Fruit fly (Drosophila melanogaster): ENCODE results near the gene CG42750.

Gene CG42750

dm6 chr2L:18305057-18305829 is 29.7 kb upstream of the CG42750 start:
- TF ChIP-seq usp (GFP tag; optimal IDR thresholded peaks at IDR 0.05) (no peak), pan (optimal IDR thresholded peaks at IDR 0.05) (no peak), Dll (optimal IDR thresholded peaks at IDR 0.05) (no peak), EcR (GFP tag; optimal IDR thresholded peaks at IDR 0.05) (no peak), CG8478 (optimal IDR thresholded peaks at IDR 0.05) (no peak), psq (optimal IDR thresholded peaks at IDR 0.05) (no peak)

DNA sequence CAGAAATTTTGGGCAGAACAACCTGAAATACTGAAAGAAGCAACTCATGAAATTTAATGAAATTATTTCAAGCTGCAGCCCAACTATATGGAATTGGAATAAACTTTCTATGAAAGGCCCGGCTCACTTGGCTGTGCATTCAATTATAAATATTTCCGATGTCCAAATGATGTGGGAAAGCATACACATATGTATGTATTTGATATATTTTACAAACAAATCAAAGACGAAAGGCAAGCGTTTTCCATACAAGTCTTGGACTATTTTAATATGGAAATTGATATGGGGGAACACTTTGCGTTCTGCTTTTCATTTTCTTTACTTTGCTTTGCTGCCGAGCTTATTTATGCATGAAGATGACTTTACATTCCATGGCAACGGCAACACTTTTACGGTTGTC is 28.9 kb upstream of the CG42750 start:
- TF ChIP-seq usp (GFP tag; optimal IDR thresholded peaks at IDR 0.05) = no peak
- TF ChIP-seq psq (optimal IDR thresholded peaks at IDR 0.05) = no peak
- no peak for TF ChIP-seq pan (optimal IDR thresholded peaks at IDR 0.05)
- TF ChIP-seq CG8478 (optimal IDR thresholded peaks at IDR 0.05) = no peak
- TF ChIP-seq Dll (optimal IDR thresholded peaks at IDR 0.05) = no peak
- TF ChIP-seq EcR (GFP tag; optimal IDR thresholded peaks at IDR 0.05) = no peak

- no peak for TF ChIP-seq pan (optimal IDR thresholded peaks at IDR 0.05)
- TF ChIP-seq EcR (GFP tag; optimal IDR thresholded peaks at IDR 0.05) = no peak
- no peak for TF ChIP-seq Dll (optimal IDR thresholded peaks at IDR 0.05)
- TF ChIP-seq CG8478 (optimal IDR thresholded peaks at IDR 0.05) = no peak
- TF ChIP-seq psq (optimal IDR thresholded peaks at IDR 0.05) = no peak
- TF ChIP-seq usp (GFP tag; optimal IDR thresholded peaks at IDR 0.05) = no peak
Measured at dm6 chr2L:18302780-18303179, 27.2 kb upstream of the CG42750 start.

DNA sequence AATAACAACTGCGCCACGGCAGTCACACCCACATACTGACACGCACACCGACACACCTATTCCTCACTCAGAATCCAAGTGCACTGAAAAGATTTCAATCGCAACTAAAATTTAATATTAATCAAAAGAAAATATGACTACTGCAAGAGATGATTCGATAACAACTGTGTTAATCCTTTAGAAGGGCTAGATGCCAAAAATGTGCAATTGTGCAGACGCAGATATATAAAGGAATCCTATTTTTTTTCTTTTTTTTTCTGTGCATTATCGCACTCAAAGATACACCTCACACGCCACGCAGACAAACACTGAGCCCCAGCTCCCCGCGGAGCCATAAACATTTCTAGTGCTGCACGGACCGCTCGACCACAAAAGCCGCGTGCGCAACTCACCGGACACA is 23.0 kb upstream of the CG42750 start:
- TF ChIP-seq psq (optimal IDR thresholded peaks at IDR 0.05) (no peak), CG8478 (optimal IDR thresholded peaks at IDR 0.05) (no peak), Dll (optimal IDR thresholded peaks at IDR 0.05) (no peak), pan (optimal IDR thresholded peaks at IDR 0.05) (no peak), usp (GFP tag; optimal IDR thresholded peaks at IDR 0.05) (no peak), EcR (GFP tag; optimal IDR thresholded peaks at IDR 0.05) (no peak)

- TF ChIP-seq EcR (GFP tag; optimal IDR thresholded peaks at IDR 0.05) = no peak
- no peak for TF ChIP-seq psq (optimal IDR thresholded peaks at IDR 0.05)
- TF ChIP-seq CG8478 (optimal IDR thresholded peaks at IDR 0.05) = no peak
- TF ChIP-seq pan (optimal IDR thresholded peaks at IDR 0.05) = no peak
- TF ChIP-seq usp (GFP tag; optimal IDR thresholded peaks at IDR 0.05) = no peak
- no peak for TF ChIP-seq Dll (optimal IDR thresholded peaks at IDR 0.05)
Measured at dm6 chr2L:18294421-18294890, 18.9 kb upstream of the CG42750 start, which contains the start of gene CG5790. Gene CG5790 (plus strand): TSS chr2L:18294840.

DNA sequence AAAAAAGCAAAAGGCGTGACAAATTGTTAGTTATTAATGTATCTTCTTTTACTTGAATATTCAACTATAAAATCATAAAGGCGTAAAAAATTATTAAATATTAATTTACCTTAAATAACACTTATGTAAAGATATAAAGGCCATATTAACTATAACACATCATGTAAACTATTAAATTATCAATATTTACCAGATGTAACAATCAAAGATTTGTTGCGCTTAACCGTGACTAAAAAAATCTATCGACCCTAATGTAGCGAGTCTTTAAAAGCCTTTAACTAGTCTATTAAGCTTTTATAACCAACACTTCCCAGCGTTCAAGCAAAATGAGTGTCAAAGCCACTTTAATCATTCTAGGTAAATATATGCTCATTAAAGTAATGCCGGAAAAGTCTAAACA is 16.7 kb upstream of the CG42750 start, which contains the start of gene Sfp36F:
Gene Sfp36F (plus strand): TSS at position 301 of the 400 bp plus-strand sequence.
- no peak for TF ChIP-seq usp (GFP tag; optimal IDR thresholded peaks at IDR 0.05)
- TF ChIP-seq CG8478 (optimal IDR thresholded peaks at IDR 0.05) = no peak
- TF ChIP-seq pan (optimal IDR thresholded peaks at IDR 0.05) = no peak
- no peak for TF ChIP-seq Dll (optimal IDR thresholded peaks at IDR 0.05)
- no peak for TF ChIP-seq EcR (GFP tag; optimal IDR thresholded peaks at IDR 0.05)
- TF ChIP-seq psq (optimal IDR thresholded peaks at IDR 0.05) = no peak

DNA sequence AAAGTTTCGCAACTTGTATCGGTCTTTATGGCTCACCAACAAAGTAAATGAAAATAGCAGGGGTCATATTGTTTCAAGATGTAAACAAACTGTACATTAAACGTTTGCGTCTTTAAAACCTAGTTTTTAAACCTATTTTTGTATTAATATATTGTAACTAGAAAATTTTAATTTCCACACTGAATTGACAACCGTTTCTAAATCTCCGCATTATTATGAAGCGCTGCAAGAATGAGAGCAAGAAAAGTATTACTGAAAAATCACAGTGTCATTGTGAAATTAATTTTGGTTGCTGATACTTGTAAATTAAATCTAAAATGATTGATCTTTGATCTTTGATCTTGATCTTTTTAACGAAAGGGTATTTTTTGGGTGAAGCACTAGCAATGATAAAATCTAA is 15.8 kb upstream of the CG42750 start, which contains the start of gene CG43362:
Gene CG43362 (minus strand): TSS at position 101 of the 400 bp plus-strand sequence.
- no peak for TF ChIP-seq EcR (GFP tag; optimal IDR thresholded peaks at IDR 0.05)
- TF ChIP-seq usp (GFP tag; optimal IDR thresholded peaks at IDR 0.05) = no peak
- TF ChIP-seq CG8478 (optimal IDR thresholded peaks at IDR 0.05) = no peak
- no peak for TF ChIP-seq psq (optimal IDR thresholded peaks at IDR 0.05)
- TF ChIP-seq pan (optimal IDR thresholded peaks at IDR 0.05) = no peak
- TF ChIP-seq Dll (optimal IDR thresholded peaks at IDR 0.05) = no peak

DNA sequence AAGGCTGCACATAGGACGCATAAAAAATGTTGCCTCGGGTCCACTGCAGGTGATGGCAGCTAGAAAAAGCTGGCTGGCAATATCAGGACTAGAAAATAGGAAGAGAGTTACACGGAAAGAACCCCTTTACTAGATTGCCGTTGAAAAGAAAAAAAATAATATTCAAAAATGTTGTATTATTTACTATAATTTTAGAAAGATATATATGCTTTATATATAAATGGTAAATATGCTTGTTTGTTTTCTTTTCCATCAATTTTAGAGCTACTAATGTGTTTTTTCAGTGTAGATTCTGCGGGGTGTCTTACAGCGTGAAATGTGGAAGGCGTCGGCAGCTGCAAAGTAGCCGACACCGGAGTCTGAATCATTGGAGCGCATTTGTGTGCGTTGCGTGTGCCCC is 11.6 kb upstream of the CG42750 start:
- TF ChIP-seq psq (optimal IDR thresholded peaks at IDR 0.05) (no peak), Dll (optimal IDR thresholded peaks at IDR 0.05) (no peak), usp (GFP tag; optimal IDR thresholded peaks at IDR 0.05) (no peak), pan (optimal IDR thresholded peaks at IDR 0.05) (no peak), EcR (GFP tag; optimal IDR thresholded peaks at IDR 0.05) (no peak), CG8478 (optimal IDR thresholded peaks at IDR 0.05) (no peak)

dm6 chr2L:18285620-18286019 is 10.1 kb upstream of the CG42750 start, which contains the start of gene CG31787:
Gene CG31787 (minus strand): TSS chr2L:18285720.
- TF ChIP-seq pan (optimal IDR thresholded peaks at IDR 0.05) = no peak
- TF ChIP-seq CG8478 (optimal IDR thresholded peaks at IDR 0.05) = no peak

DNA sequence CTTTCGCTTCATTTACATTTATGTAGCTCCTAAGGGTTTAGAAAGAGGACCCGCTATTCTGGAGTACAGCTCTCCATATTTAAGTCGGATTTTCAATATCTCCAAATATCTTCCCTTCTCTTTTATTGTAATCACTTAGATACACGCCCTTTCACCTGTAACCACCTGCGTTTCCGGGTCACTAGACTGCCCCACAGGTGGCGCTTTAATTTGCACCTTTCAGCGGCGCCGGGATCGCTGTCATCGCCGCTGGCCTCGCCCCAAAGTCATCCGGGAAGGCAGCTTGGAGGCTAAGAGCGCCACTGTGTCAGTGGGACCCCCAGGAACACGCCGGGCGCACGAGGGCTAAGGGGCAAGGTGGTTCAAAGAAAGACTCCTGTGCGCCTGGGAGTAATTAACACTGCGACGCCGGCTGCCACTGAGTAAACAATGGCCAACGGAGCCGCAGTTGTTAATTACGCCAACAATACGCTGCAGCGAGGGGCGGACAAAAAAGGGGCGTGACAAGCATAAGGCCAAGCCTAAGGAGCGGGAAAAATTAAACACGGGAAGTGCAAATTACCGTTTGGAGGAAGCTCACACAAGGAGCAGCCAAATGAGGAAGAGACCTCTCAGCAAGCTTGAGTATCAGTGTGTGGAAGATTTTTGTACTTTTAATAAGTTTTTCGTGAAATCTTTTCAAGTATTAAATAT is 8.7 kb upstream of the CG42750 start:
- TF ChIP-seq psq (optimal IDR thresholded peaks at IDR 0.05) (no peak), pan (optimal IDR thresholded peaks at IDR 0.05) (no peak), usp (GFP tag; optimal IDR thresholded peaks at IDR 0.05) (no peak), CG8478 (optimal IDR thresholded peaks at IDR 0.05) (no peak), Dll (optimal IDR thresholded peaks at IDR 0.05) (no peak), EcR (GFP tag; optimal IDR thresholded peaks at IDR 0.05) (no peak)

dm6 chr2L:18267815-18268214 is 7.8 kb downstream of the CG42750 start:
- TF ChIP-seq pan (optimal IDR thresholded peaks at IDR 0.05) = no peak
- TF ChIP-seq EcR (GFP tag; optimal IDR thresholded peaks at IDR 0.05) = no peak
- no peak for TF ChIP-seq Dll (optimal IDR thresholded peaks at IDR 0.05)
- TF ChIP-seq CG8478 (optimal IDR thresholded peaks at IDR 0.05) = no peak
- no peak for TF ChIP-seq usp (GFP tag; optimal IDR thresholded peaks at IDR 0.05)
- TF ChIP-seq psq (optimal IDR thresholded peaks at IDR 0.05) = no peak

DNA sequence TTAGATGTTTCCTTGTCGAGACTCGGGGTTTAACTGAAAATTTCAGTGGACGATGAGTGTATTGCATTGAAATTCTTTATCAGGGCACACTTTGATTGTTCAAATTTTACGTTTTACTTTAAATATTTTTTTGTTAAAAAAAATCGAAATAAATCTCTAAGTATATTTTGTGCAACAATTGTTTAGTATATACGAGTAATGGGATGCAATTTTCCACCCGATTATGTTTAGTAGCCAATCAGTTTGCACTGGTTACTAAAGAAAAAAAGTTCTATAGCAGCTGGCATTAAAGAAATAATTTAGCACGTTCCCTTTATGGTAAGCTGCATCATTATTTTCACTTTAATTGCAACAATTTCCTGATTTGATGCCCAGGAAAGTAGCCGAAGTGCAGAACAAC is 17.7 kb downstream of the CG42750 start, which contains the start of gene CG31788:
Gene CG31788 (minus strand): TSS at position 101 of the 400 bp plus-strand sequence.
- no peak for TF ChIP-seq CG8478 (optimal IDR thresholded peaks at IDR 0.05)
- TF ChIP-seq pan (optimal IDR thresholded peaks at IDR 0.05) = no peak
- TF ChIP-seq EcR (GFP tag; optimal IDR thresholded peaks at IDR 0.05) = no peak
- no peak for TF ChIP-seq psq (optimal IDR thresholded peaks at IDR 0.05)
- no peak for TF ChIP-seq Dll (optimal IDR thresholded peaks at IDR 0.05)
- TF ChIP-seq usp (GFP tag; optimal IDR thresholded peaks at IDR 0.05) = no peak
